Worm (Caenorhabditis elegans): Measurements from ENCODE around the gene ugt-7.

DNA sequence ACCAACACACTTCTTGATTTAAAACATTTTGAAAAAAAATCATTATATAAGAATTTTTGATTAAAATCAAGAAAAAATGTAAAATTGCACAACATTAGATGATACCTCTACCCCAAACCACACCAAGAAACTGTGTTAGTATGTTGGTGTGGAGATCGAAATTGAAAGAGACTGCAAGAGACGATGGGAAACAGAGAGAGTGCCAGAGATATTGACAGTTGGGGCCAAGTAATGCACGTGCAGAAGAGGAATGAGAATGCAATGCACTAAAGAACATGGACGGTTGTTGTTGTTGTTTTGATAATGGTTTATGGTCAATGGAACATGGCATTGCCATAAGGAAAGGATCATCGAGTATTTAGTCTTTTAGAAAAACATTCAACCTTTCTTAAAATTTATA, 31.8 kb upstream of the ugt-7 start:
- TF ChIP-seq B0310.2 (tag; optimal IDR thresholded peaks at IDR 0.05) (no peak), aly-1 (tag; optimal IDR thresholded peaks at IDR 0.05) (no peak), scrt-1 (GFP tag; IDR thresholded peaks at IDR 0.05) (no peak), ceh-13 (GFP tag; optimal IDR thresholded peaks at IDR 0.05) (no peak)
